Fruit fly (Drosophila melanogaster): ENCODE measurements around the gene Edg78E.

dm6 chr3L:21324724-21325123 is 27.1 kb upstream of the Edg78E start:
- no peak for TF ChIP-seq Myc (optimal IDR thresholded peaks at IDR 0.05)
- no peak for TF ChIP-seq Sin3A (optimal IDR thresholded peaks at IDR 0.05)
- TF ChIP-seq insv (optimal IDR thresholded peaks at IDR 0.05): no peak
- no peak for TF ChIP-seq h (optimal IDR thresholded peaks at IDR 0.05)
- TF ChIP-seq ttk (optimal IDR thresholded peaks at IDR 0.05): no peak
- TF ChIP-seq psq (optimal IDR thresholded peaks at IDR 0.05): no peak

Measured in Kc167 (cell line).